Worm (Caenorhabditis elegans) whole organism, L3 larva: ENCODE measurements around the gene C01G10.4.

Source experiments
- R02D3.7 ChIP-seq: fragments of 150-350 bp; optimal IDR thresholded peaks from 2 replicates; lab custom pipeline; 2014; ENCODE audit warnings: missing biosample characterization, missing genetic modification characterization
- ZK546.5 ChIP-seq: sonication (generic microtip); optimal IDR thresholded peaks from 2 replicates; lab custom pipeline; 2017; ENCODE audit warnings: missing biosample characterization, missing genetic modification characterization
- aly-2 ChIP-seq: fragments of 150-350 bp; optimal IDR thresholded peaks from 2 replicates; lab custom pipeline; 2014; ENCODE audit warnings: missing biosample characterization, missing genetic modification characterization
- ama-1 ChIP-seq: fragments of 150-350 bp; optimal IDR thresholded peaks from 2 replicates; lab custom pipeline; 2018
- ceh-16 ChIP-seq: sonication (generic microtip); optimal IDR thresholded peaks from 2 replicates; lab custom pipeline; 2017; ENCODE audit warnings: missing biosample characterization, missing genetic modification characterization
- ceh-28 ChIP-seq: fragments of 150-350 bp; optimal IDR thresholded peaks from 2 replicates; lab custom pipeline; 2014; ENCODE audit warnings: missing biosample characterization, missing genetic modification reagents, missing genetic modification characterization
- ceh-82 ChIP-seq: fragments of 150-350 bp; optimal IDR thresholded peaks from 2 replicates; lab custom pipeline; 2014; ENCODE audit warnings: missing biosample characterization, missing genetic modification characterization
- ceh-9 ChIP-seq: sonication (generic microtip); optimal IDR thresholded peaks from 2 replicates; lab custom pipeline; 2018; ENCODE audit warnings: missing biosample characterization, missing genetic modification characterization
- daf-12 ChIP-seq: fragments of 150-350 bp; optimal IDR thresholded peaks from 2 replicates; lab custom pipeline; 2014; ENCODE audit warnings: missing biosample characterization, missing genetic modification reagents, missing genetic modification characterization
- egl-27 ChIP-seq: sonication (generic microtip); optimal IDR thresholded peaks from 4 replicates; lab custom pipeline; 2017; ENCODE audit warnings: missing biosample characterization, missing genetic modification reagents, missing genetic modification characterization
- elt-1 ChIP-seq: fragments of 150-350 bp; optimal IDR thresholded peaks from 2 replicates; lab custom pipeline; 2014; ENCODE audit warnings: missing biosample characterization, missing genetic modification characterization
- elt-2 ChIP-seq: sonication (generic microtip); optimal IDR thresholded peaks from 2 replicates; lab custom pipeline; 2016; ENCODE audit warnings: missing genetic modification reagents, mild to moderate bottlenecking, missing genetic modification characterization, missing compliant biosample characterization
- elt-3 ChIP-seq, 3 experiments: fragments of 150-350 bp in 1 of 3; sonication (generic microtip) in 2 of 3; optimal IDR thresholded peaks; 2 replicates in 2 of 3; 4 replicates in 1 of 3; lab custom pipeline; 2014 to 2017; ENCODE audit warnings: missing biosample characterization in 3 of 3, missing genetic modification characterization in 3 of 3
- eor-1 ChIP-seq, 2 experiments: fragments of 150-350 bp; optimal IDR thresholded peaks; 2 replicates each; lab custom pipeline; 2014 to 2018; ENCODE audit warnings: missing biosample characterization in 2 of 2, missing genetic modification characterization in 2 of 2
- fkh-10 ChIP-seq: sonication (generic microtip); optimal IDR thresholded peaks from 2 replicates; lab custom pipeline; 2017; ENCODE audit warnings: missing biosample characterization, missing genetic modification reagents, missing genetic modification characterization
- fkh-2 ChIP-seq: fragments of 150-350 bp; optimal IDR thresholded peaks from 2 replicates; lab custom pipeline; 2014; ENCODE audit warnings: missing biosample characterization, missing genetic modification reagents, missing genetic modification characterization
- fos-1 ChIP-seq: fragments of 150-350 bp; optimal IDR thresholded peaks from 2 replicates; lab custom pipeline; 2014; ENCODE audit warnings: missing biosample characterization, missing genetic modification characterization
- hmg-11 ChIP-seq: sonication (generic microtip); optimal IDR thresholded peaks from 2 replicates; lab custom pipeline; 2016; ENCODE audit warnings: missing genetic modification characterization, missing compliant biosample characterization
- jun-1 ChIP-seq: fragments of 150-350 bp; optimal IDR thresholded peaks from 2 replicates; lab custom pipeline; 2014; ENCODE audit warnings: missing biosample characterization, missing genetic modification reagents, missing genetic modification characterization
- lin-15B ChIP-seq: fragments of 150-350 bp; optimal IDR thresholded peaks from 2 replicates; lab custom pipeline; 2014; ENCODE audit warnings: missing biosample characterization, missing genetic modification characterization
- lin-39 ChIP-seq: fragments of 150-350 bp; optimal IDR thresholded peaks from 2 replicates; lab custom pipeline; 2018; ENCODE audit warnings: missing biosample characterization, missing genetic modification reagents, missing genetic modification characterization
- mdl-1 ChIP-seq: fragments of 150-350 bp; optimal IDR thresholded peaks from 2 replicates; lab custom pipeline; 2014; ENCODE audit warnings: missing biosample characterization, missing genetic modification characterization
- mml-1 ChIP-seq: fragments of 150-350 bp; sonication (generic microtip); optimal IDR thresholded peaks from 3 replicates; lab custom pipeline; 2014; ENCODE audit warnings: missing biosample characterization, missing genetic modification characterization
- nhr-11 ChIP-seq: fragments of 150-350 bp; optimal IDR thresholded peaks from 2 replicates; lab custom pipeline; 2014; ENCODE audit warnings: missing biosample characterization, missing genetic modification characterization
- nhr-23 ChIP-seq: fragments of 150-350 bp; optimal IDR thresholded peaks from 2 replicates; lab custom pipeline; 2014; ENCODE audit warnings: missing biosample characterization, missing genetic modification reagents, missing genetic modification characterization
- nhr-237 ChIP-seq: fragments of 150-350 bp; optimal IDR thresholded peaks from 2 replicates; lab custom pipeline; 2014; ENCODE audit warnings: missing biosample characterization, missing genetic modification characterization
- nhr-25 ChIP-seq: sonication (generic microtip); optimal IDR thresholded peaks from 2 replicates; lab custom pipeline; 2017; ENCODE audit warnings: missing biosample characterization, missing genetic modification characterization
- nhr-28 ChIP-seq: fragments of 150-350 bp; optimal IDR thresholded peaks from 2 replicates; lab custom pipeline; 2014; ENCODE audit warnings: missing biosample characterization, missing genetic modification characterization
- nhr-43 ChIP-seq: sonication (generic microtip); optimal IDR thresholded peaks from 2 replicates; lab custom pipeline; 2016; ENCODE audit warnings: mild to moderate bottlenecking, missing genetic modification characterization, missing compliant biosample characterization; ENCODE audit not compliant: poor library complexity, severe bottlenecking
- nhr-67 ChIP-seq: fragments of 150-350 bp; optimal IDR thresholded peaks from 2 replicates; lab custom pipeline; 2014; ENCODE audit warnings: missing biosample characterization, missing genetic modification characterization
- nhr-76 ChIP-seq: fragments of 150-350 bp; sonication (generic microtip); optimal IDR thresholded peaks from 5 replicates; lab custom pipeline; 2014; ENCODE audit warnings: missing biosample characterization, missing genetic modification characterization
- nhr-77 ChIP-seq: fragments of 150-350 bp; optimal IDR thresholded peaks from 2 replicates; lab custom pipeline; 2014; ENCODE audit warnings: missing biosample characterization, missing genetic modification characterization
- pha-4 ChIP-seq: fragments of 150-350 bp; optimal IDR thresholded peaks from 2 replicates; lab custom pipeline; 2014; ENCODE audit warnings: missing biosample characterization, missing genetic modification reagents, missing genetic modification characterization
- pqm-1 ChIP-seq: fragments of 150-350 bp; optimal IDR thresholded peaks from 2 replicates; lab custom pipeline; 2017; ENCODE audit warnings: missing biosample characterization, missing genetic modification characterization, inconsistent platforms
- skn-1 ChIP-seq: fragments of 150-350 bp; optimal IDR thresholded peaks from 2 replicates; lab custom pipeline; 2014; ENCODE audit warnings: missing biosample characterization, missing genetic modification characterization
- snpc-4 ChIP-seq: fragments of 150-350 bp; optimal IDR thresholded peaks from 2 replicates; lab custom pipeline; 2014; ENCODE audit warnings: missing biosample characterization, missing genetic modification characterization
- tbx-2 ChIP-seq: sonication (generic microtip); optimal IDR thresholded peaks from 2 replicates; lab custom pipeline; 2016; ENCODE audit warnings: mild to moderate bottlenecking, missing genetic modification characterization, missing compliant biosample characterization
- unc-62 ChIP-seq: fragments of 150-350 bp; sonication (generic microtip); optimal IDR thresholded peaks from 4 replicates; lab custom pipeline; 2014; ENCODE audit warnings: missing biosample characterization, missing genetic modification reagents, missing genetic modification characterization
- zag-1 ChIP-seq: fragments of 150-350 bp; optimal IDR thresholded peaks from 2 replicates; lab custom pipeline; 2014; ENCODE audit warnings: missing biosample characterization, missing genetic modification characterization
- ztf-11 ChIP-seq: fragments of 150-350 bp; optimal IDR thresholded peaks from 2 replicates; lab custom pipeline; 2014; ENCODE audit warnings: missing biosample characterization, missing genetic modification characterization
- ztf-4 ChIP-seq: fragments of 150-350 bp; optimal IDR thresholded peaks from 2 replicates; lab custom pipeline; 2014; ENCODE audit warnings: missing biosample characterization, missing genetic modification characterization

Gene C01G10.4

DNA sequence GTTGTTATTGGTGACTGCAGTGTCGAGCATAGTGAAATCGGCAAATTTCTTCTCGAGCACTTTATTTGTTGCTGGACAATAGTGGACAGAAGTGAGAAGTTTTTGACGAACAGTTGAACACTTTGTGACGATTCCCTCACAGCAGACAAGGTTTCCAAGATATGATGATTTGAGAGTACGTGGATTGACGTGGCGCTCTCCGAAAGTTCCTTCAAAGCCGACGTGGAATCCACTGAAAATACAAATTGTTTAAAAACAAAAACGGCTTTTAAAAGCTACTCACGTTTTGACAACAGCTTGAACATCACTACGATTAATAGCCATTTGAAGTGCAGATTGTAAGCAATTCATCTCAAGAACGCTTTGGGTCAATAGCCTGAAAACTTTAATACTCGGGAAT is 30.6 kb upstream of the C01G10.4 start:
- no peak for TF ChIP-seq R02D3.7
- TF ChIP-seq skn-1 (tag; lab: Kevin White, UChicago), result no peak
- TF ChIP-seq nhr-77 (tag; lab: Kevin White, UChicago), result no peak
- no peak for TF ChIP-seq nhr-237 (tag; lab: Kevin White, UChicago)
- TF ChIP-seq ceh-28 (tag; lab: Kevin White, UChicago), result no peak
- no peak for TF ChIP-seq nhr-43 (tag; lab: Kevin White, UChicago)
- no peak for TF ChIP-seq elt-2 (tag; lab: Kevin White, UChicago)
- no peak for TF ChIP-seq ceh-82 (tag; lab: Kevin White, UChicago)
- no peak for TF ChIP-seq unc-62 (GFP tag; lab: Kevin White, UChicago)
- no peak for TF ChIP-seq ZK546.5 (tag; lab: Kevin White, UChicago)
- TF ChIP-seq eor-1 (tag; optimal IDR thresholded peaks at IDR 0.05; lab: Kevin White, UChicago), result no peak
- no peak for TF ChIP-seq nhr-28 (tag; lab: Kevin White, UChicago)
- TF ChIP-seq elt-1, result no peak

ce11 chrV:15059534-15059933 is 30.0 kb upstream of the C01G10.4 start, which contains the start of the genes mcm-3 and C25D7.15:
mcm-3 (minus strand) TSS chrV:15059599.
C25D7.15 (plus strand) TSS chrV:15059808.
- TF ChIP-seq unc-62 (GFP tag; lab: Kevin White, UChicago) (no peak), ztf-11 (tag; lab: Kevin White, UChicago) (no peak), egl-27 (tag; lab: Kevin White, UChicago) (no peak), nhr-76 (no peak), pqm-1 (no peak), ztf-4 (tag; lab: Kevin White, UChicago) (no peak), lin-15B (peak; percentile 28), nhr-23 (tag; lab: Kevin White, UChicago) (peak; percentile 41), skn-1 (tag; lab: Kevin White, UChicago) (no peak), pha-4 (tag; lab: Kevin White, UChicago) (peak; percentile 66), nhr-28 (tag; lab: Kevin White, UChicago) (no peak), mdl-1 (no peak), fos-1 (tag; lab: Kevin White, UChicago) (no peak), ceh-9 (tag; lab: Kevin White, UChicago) (no peak), nhr-67 (no peak), mml-1 (tag; lab: Kevin White, UChicago) (no peak), elt-2 (tag; lab: Kevin White, UChicago) (peak; percentile 3), nhr-77 (tag; lab: Kevin White, UChicago) (no peak), zag-1 (tag; lab: Kevin White, UChicago) (no peak), aly-2 (tag; lab: Kevin White, UChicago) (no peak), daf-12 (tag; lab: Kevin White, UChicago) (no peak), nhr-25 (tag; lab: Kevin White, UChicago) (peak; percentile 28), R02D3.7 (no peak), elt-1 (no peak), ceh-28 (tag; lab: Kevin White, UChicago) (no peak), nhr-43 (tag; lab: Kevin White, UChicago) (no peak), elt-3 (tag; optimal IDR thresholded peaks at IDR 0.05; lab: Kevin White, UChicago) (no peak), nhr-11 (tag; lab: Kevin White, UChicago) (no peak), jun-1 (tag; lab: Kevin White, UChicago) (no peak), lin-39 (tag; lab: Kevin White, UChicago) (no peak), tbx-2 (tag; lab: Kevin White, UChicago) (no peak), snpc-4 (tag; lab: Kevin White, UChicago) (no peak), hmg-11 (no peak), ceh-16 (tag; lab: Kevin White, UChicago) (no peak)

- TF ChIP-seq ceh-82 (tag; lab: Kevin White, UChicago), result no peak
- no peak for TF ChIP-seq daf-12 (tag; lab: Kevin White, UChicago)
- TF ChIP-seq, all 47 proteins: peak for 0
These were observed 28.9 kb upstream of the C01G10.4 start for ce11 chrV:15060595-15060994.

ce11 chrV:15063987-15064386 is 25.6 kb upstream of the C01G10.4 start, which contains the start of gene rap-2:
rap-2 (minus strand) TSS chrV:15064087.
- TF ChIP-seq nhr-76, result no peak
- no peak for TF ChIP-seq mml-1 (tag; lab: Kevin White, UChicago)
- no peak for TF ChIP-seq skn-1 (tag; lab: Kevin White, UChicago)
- TF ChIP-seq fkh-2 (tag; lab: Kevin White, UChicago), result no peak
- no peak for TF ChIP-seq fkh-10 (GFP tag; lab: Kevin White, UChicago)
- no peak for TF ChIP-seq ceh-9 (tag; lab: Kevin White, UChicago)
- no peak for TF ChIP-seq ztf-4 (tag; lab: Kevin White, UChicago)
- TF ChIP-seq ceh-28 (tag; lab: Kevin White, UChicago), result no peak
- no peak for TF ChIP-seq nhr-25 (tag; lab: Kevin White, UChicago)
- TF ChIP-seq lin-39 (tag; lab: Kevin White, UChicago), result no peak
- TF ChIP-seq zag-1 (tag; lab: Kevin White, UChicago), result no peak
- no peak for TF ChIP-seq ZK546.5 (tag; lab: Kevin White, UChicago)
- no peak for TF ChIP-seq egl-27 (tag; lab: Kevin White, UChicago)
- no peak for TF ChIP-seq fos-1 (tag; lab: Kevin White, UChicago)
- TF ChIP-seq ama-1 (lab: Kevin White, UChicago), result no peak
- TF ChIP-seq aly-2 (tag; lab: Kevin White, UChicago), result no peak
- TF ChIP-seq, all 47 proteins: peak for 0
